Worm (Caenorhabditis elegans) whole organism, young adult: ENCODE data around the gene elo-1.

ENCODE experiments used
- T07F8.4 ChIP-seq: sonication (generic microtip); optimal IDR thresholded peaks from 2 replicates; lab custom pipeline; 2016; ENCODE audit warnings: mild to moderate bottlenecking, missing genetic modification characterization, moderate library complexity, missing compliant biosample characterization
- attf-5 ChIP-seq: fragments of 200-800 bp; sonication (Bioruptor generic); optimal IDR thresholded peaks from 2 replicates; lab custom pipeline; 2018; ENCODE audit warnings: mild to moderate bottlenecking, missing genetic modification characterization, missing compliant biosample characterization
- pha-4 ChIP-seq: fragments of 150-350 bp; sonication (generic microtip); optimal IDR thresholded peaks from 2 replicates; lab custom pipeline; 2014; ENCODE audit warnings: missing biosample characterization, missing genetic modification reagents, missing genetic modification characterization
- somi-1 ChIP-seq: fragments of 200-800 bp; sonication (Bioruptor generic); optimal IDR thresholded peaks from 2 replicates; lab custom pipeline; 2018; ENCODE audit warnings: mild to moderate bottlenecking, missing genetic modification characterization, missing compliant biosample characterization
- unc-62 ChIP-seq: fragments of 150-350 bp; optimal IDR thresholded peaks from 2 replicates; lab custom pipeline; 2014; ENCODE audit warnings: missing biosample characterization, missing genetic modification reagents, missing genetic modification characterization

DNA sequence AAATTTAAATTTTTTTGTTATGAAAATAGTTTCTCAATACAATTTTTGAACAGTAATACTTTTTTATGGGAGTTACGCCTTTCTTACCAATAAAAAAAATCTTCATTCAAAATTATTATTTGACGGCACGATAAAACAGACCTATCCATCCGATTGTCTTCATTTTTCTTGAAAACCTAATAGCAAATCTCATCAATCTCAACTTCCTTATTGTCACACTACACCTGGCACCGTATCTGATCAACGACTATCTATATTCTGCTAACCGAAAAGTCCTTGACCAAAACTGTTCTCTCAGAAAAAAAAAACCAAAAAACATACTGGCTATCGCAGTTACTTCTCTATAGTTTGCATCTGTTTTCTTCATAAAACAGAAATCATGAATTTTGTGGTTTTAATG, 10.0 kb downstream of the elo-1 start:
- no peak for TF ChIP-seq somi-1 (GFP tag; lab: Kevin White, UChicago)
- no peak for TF ChIP-seq T07F8.4 (tag; lab: Kevin White, UChicago)
- TF ChIP-seq unc-62 (GFP tag; lab: Kevin White, UChicago), result no peak
- no peak for TF ChIP-seq pha-4 (tag; lab: Kevin White, UChicago)
- TF ChIP-seq attf-5 (GFP tag; lab: Kevin White, UChicago), result no peak
